Fruit fly (Drosophila melanogaster) whole organism, embryonic: ENCODE data around the gene Pdhb.
A peak's percentile ranks its signal among the peaks of the same experiment; 100 is the strongest.

ENCODE experiments used
- Ada2b ChIP-seq: fragments of 200-800 bp; sonication (Bioruptor generic); IDR thresholded peaks from 2 replicates; pipeline ENCODE4 v1.3.6; 2022; ENCODE audit warnings: missing biosample characterization, missing genetic modification characterization
- Atf-2 ChIP-seq: fragments of 200-800 bp; sonication (Bioruptor generic); optimal IDR thresholded peaks from 2 replicates; lab custom pipeline; 2016; ENCODE audit warnings: missing biosample characterization, missing genetic modification characterization
- Awh ChIP-seq: fragments of 200-800 bp; sonication (Bioruptor generic); IDR thresholded peaks from 2 replicates; pipeline ENCODE4, ENCODE4 v1.3.6; 2022; ENCODE audit warnings: missing biosample characterization, missing genetic modification characterization
- BtbVII ChIP-seq: fragments of 200-800 bp; sonication (Bioruptor generic); optimal IDR thresholded peaks from 3 replicates; lab custom pipeline; 2017; ENCODE audit warnings: missing biosample characterization, mild to moderate bottlenecking, missing genetic modification characterization
- CG10543 ChIP-seq: fragments of 200-800 bp; sonication (Bioruptor generic); optimal IDR thresholded peaks from 3 replicates; lab custom pipeline; 2017; ENCODE audit warnings: missing biosample characterization, mild to moderate bottlenecking, missing genetic modification characterization, moderate library complexity
- CG12391 ChIP-seq: fragments of 200-800 bp; sonication (Bioruptor generic); optimal IDR thresholded peaks from 3 replicates; lab custom pipeline; 2018; ENCODE audit warnings: missing biosample characterization, mild to moderate bottlenecking, missing genetic modification characterization, moderate library complexity
- CG14050 ChIP-seq: fragments of 200-800 bp; sonication (Bioruptor generic); IDR thresholded peaks from 3 replicates; pipeline ENCODE4 v1.3.6; 2022; ENCODE audit warnings: missing biosample characterization, missing genetic modification characterization
- CG15269 ChIP-seq: fragments of 200-800 bp; sonication (Bioruptor generic); optimal IDR thresholded peaks from 2 replicates; lab custom pipeline; 2018; ENCODE audit warnings: missing biosample characterization, mild to moderate bottlenecking, missing genetic modification characterization, moderate library complexity
- CG1529 ChIP-seq: fragments of 200-800 bp; sonication (Bioruptor generic); optimal IDR thresholded peaks from 3 replicates; lab custom pipeline; 2018; ENCODE audit warnings: missing biosample characterization, missing genetic modification characterization
- CG17612 ChIP-seq: fragments of 200-800 bp; sonication (Bioruptor generic); IDR thresholded peaks from 2 replicates; pipeline ENCODE4 v1.3.6; 2022; ENCODE audit warnings: missing biosample characterization, missing genetic modification characterization
- CG2129 ChIP-seq: fragments of 200-800 bp; sonication (Bioruptor generic); IDR thresholded peaks from 2 replicates; pipeline ENCODE4 v1.3.6; 2022; ENCODE audit warnings: missing biosample characterization, missing genetic modification characterization; ENCODE audit not compliant: partially characterized antibody
- CG31365 ChIP-seq: fragments of 200-800 bp; sonication (Bioruptor generic); optimal IDR thresholded peaks from 2 replicates; lab custom pipeline; 2018; ENCODE audit warnings: missing biosample characterization, mild to moderate bottlenecking, missing genetic modification characterization
- CG33213 ChIP-seq: fragments of 200-800 bp; sonication (Bioruptor generic); optimal IDR thresholded peaks from 3 replicates; lab custom pipeline; 2016; ENCODE audit warnings: missing biosample characterization, missing genetic modification characterization
- CG3407 ChIP-seq: fragments of 200-800 bp; sonication (Bioruptor generic); optimal IDR thresholded peaks from 2 replicates; lab custom pipeline; 2018; ENCODE audit warnings: missing biosample characterization, mild to moderate bottlenecking, missing genetic modification characterization
- CG4328 ChIP-seq: fragments of 200-800 bp; sonication (Bioruptor generic); optimal IDR thresholded peaks from 3 replicates; lab custom pipeline; 2017; ENCODE audit warnings: missing biosample characterization, missing genetic modification reagents, missing genetic modification characterization
- CG4617 ChIP-seq: fragments of 200-800 bp; sonication (Bioruptor generic); optimal IDR thresholded peaks from 3 replicates; lab custom pipeline; 2016; ENCODE audit warnings: missing biosample characterization, missing genetic modification characterization, borderline replicate concordance
- CG7271 ChIP-seq: fragments of 200-800 bp; sonication (Bioruptor generic); optimal IDR thresholded peaks from 2 replicates; lab custom pipeline; 2018; ENCODE audit warnings: missing biosample characterization, mild to moderate bottlenecking, missing genetic modification characterization, moderate library complexity
- CG7745 ChIP-seq: fragments of 200-800 bp; sonication (Bioruptor generic); optimal IDR thresholded peaks from 2 replicates; lab custom pipeline; 2018; ENCODE audit warnings: missing biosample characterization, mild to moderate bottlenecking, missing genetic modification characterization, moderate library complexity
- CG8089 ChIP-seq: fragments of 200-800 bp; sonication (Bioruptor generic); optimal IDR thresholded peaks from 3 replicates; lab custom pipeline; 2016; ENCODE audit warnings: missing biosample characterization, missing genetic modification characterization
- CG8359 ChIP-seq: fragments of 200-800 bp; sonication (Bioruptor generic); optimal IDR thresholded peaks from 2 replicates; lab custom pipeline; 2017; ENCODE audit warnings: missing biosample characterization, mild to moderate bottlenecking, missing genetic modification characterization, borderline replicate concordance
- CG9437 ChIP-seq: fragments of 200-800 bp; sonication (Bioruptor generic); optimal IDR thresholded peaks from 2 replicates; lab custom pipeline; 2018; ENCODE audit warnings: missing biosample characterization, mild to moderate bottlenecking, missing genetic modification characterization
- CHES-1-like ChIP-seq: fragments of 200-800 bp; sonication (Bioruptor generic); optimal IDR thresholded peaks from 2 replicates; lab custom pipeline; 2016; ENCODE audit warnings: missing biosample characterization, missing genetic modification characterization
- Dfd ChIP-seq, 2 experiments: fragments of >200 bp; optimal IDR thresholded peaks; 2 replicates each; lab custom pipeline; 2017; ENCODE audit warnings: missing biosample characterization in 2 of 2, missing genetic modification characterization in 2 of 2
- Dref ChIP-seq: fragments of 200-800 bp; sonication (Bioruptor generic); IDR thresholded peaks from 2 replicates; pipeline ENCODE4 v1.3.6; 2022; ENCODE audit warnings: missing biosample characterization, missing genetic modification characterization
- Fer3 ChIP-seq: fragments of 200-800 bp; sonication (Bioruptor generic); optimal IDR thresholded peaks from 2 replicates; lab custom pipeline; 2018; ENCODE audit warnings: missing biosample characterization, mild to moderate bottlenecking, missing genetic modification characterization, moderate library complexity
- HLH3B ChIP-seq: fragments of 200-800 bp; sonication (Bioruptor generic); IDR thresholded peaks from 2 replicates; pipeline ENCODE4 v1.3.6; 2022; ENCODE audit warnings: missing biosample characterization, missing genetic modification characterization
- Hey ChIP-seq: fragments of 200-800 bp; sonication (Bioruptor generic); optimal IDR thresholded peaks from 3 replicates; lab custom pipeline; 2018; ENCODE audit warnings: missing biosample characterization, mild to moderate bottlenecking, missing genetic modification characterization
- Mad ChIP-seq: fragments of 200-800 bp; sonication (Bioruptor generic); optimal IDR thresholded peaks from 2 replicates; lab custom pipeline; 2016; ENCODE audit warnings: missing biosample characterization, missing genetic modification characterization
- Oli ChIP-seq: fragments of 200-800 bp; sonication (Bioruptor generic); optimal IDR thresholded peaks from 2 replicates; lab custom pipeline; 2018; ENCODE audit warnings: missing biosample characterization, mild to moderate bottlenecking, missing genetic modification characterization, moderate library complexity
- Ptx1 ChIP-seq: fragments of 200-800 bp; sonication (Bioruptor generic); IDR thresholded peaks from 2 replicates; pipeline ENCODE4 v1.3.6; 2022; ENCODE audit warnings: missing biosample characterization, missing genetic modification characterization
- Sox102F ChIP-seq: fragments of 200-800 bp; sonication (Bioruptor generic); optimal IDR thresholded peaks from 2 replicates; lab custom pipeline; 2018; ENCODE audit warnings: missing biosample characterization, mild to moderate bottlenecking, missing genetic modification characterization, moderate library complexity
- Xrp1 ChIP-seq: fragments of 200-800 bp; sonication (Bioruptor generic); IDR thresholded peaks from 2 replicates; pipeline ENCODE4 v1.3.6; 2022; ENCODE audit warnings: missing biosample characterization, missing genetic modification characterization
- bbx ChIP-seq: fragments of 200-800 bp; sonication (Bioruptor generic); IDR thresholded peaks from 2 replicates; pipeline ENCODE4 v1.3.6; 2022; ENCODE audit warnings: missing biosample characterization, missing genetic modification characterization; ENCODE audit not compliant: partially characterized antibody
- bigmax ChIP-seq: fragments of 200-800 bp; sonication (Bioruptor generic); optimal IDR thresholded peaks from 2 replicates; lab custom pipeline; 2018; ENCODE audit warnings: missing biosample characterization, mild to moderate bottlenecking, missing genetic modification characterization
- dmrt11E ChIP-seq: fragments of 200-800 bp; sonication (Bioruptor generic); optimal IDR thresholded peaks from 3 replicates; lab custom pipeline; 2018; ENCODE audit warnings: missing biosample characterization, mild to moderate bottlenecking, missing genetic modification characterization, moderate library complexity
- dmrt99B ChIP-seq: fragments of 200-800 bp; sonication (Bioruptor generic); optimal IDR thresholded peaks from 2 replicates; lab custom pipeline; 2018; ENCODE audit warnings: missing biosample characterization, mild to moderate bottlenecking, missing genetic modification characterization, moderate library complexity
- gce ChIP-seq: fragments of 200-800 bp; sonication (Bioruptor generic); IDR thresholded peaks from 3 replicates; pipeline ENCODE4 v1.3.6; 2022; ENCODE audit warnings: missing biosample characterization, missing genetic modification characterization
- gcm2 ChIP-seq: fragments of 200-800 bp; sonication (Bioruptor generic); optimal IDR thresholded peaks from 2 replicates; lab custom pipeline; 2016; ENCODE audit warnings: missing biosample characterization, missing genetic modification characterization
- mam ChIP-seq: fragments of 200-800 bp; sonication (Bioruptor generic); optimal IDR thresholded peaks from 3 replicates; lab custom pipeline; 2016; ENCODE audit warnings: missing biosample characterization, missing genetic modification characterization
- mld ChIP-seq: fragments of 200-800 bp; sonication (Bioruptor generic); IDR thresholded peaks from 3 replicates; pipeline ENCODE4 v1.3.6; 2022; ENCODE audit warnings: missing biosample characterization, missing genetic modification characterization; ENCODE audit not compliant: partially characterized antibody
- nerfin-2 ChIP-seq: fragments of 200-800 bp; sonication (Bioruptor generic); IDR thresholded peaks from 2 replicates; pipeline ENCODE4 v1.3.6; 2022; ENCODE audit warnings: missing biosample characterization, missing genetic modification characterization; ENCODE audit not compliant: partially characterized antibody
- pan ChIP-seq, 4 experiments: fragments of >200 bp in 3 of 4; fragments of 200-800 bp in 1 of 4; sonication (Bioruptor generic) in 1 of 4; optimal IDR thresholded peaks in 3 of 4; IDR thresholded peaks in 1 of 4; 2 replicates each; pipeline versions ENCODE4 v1.3.6 to Lab custom; 2017 to 2022; ENCODE audit warnings: missing biosample characterization in 2 of 4, missing genetic modification characterization in 2 of 4, mixed read lengths in 1 of 4
- sens-2 ChIP-seq: fragments of 200-800 bp; sonication (Bioruptor generic); IDR thresholded peaks from 2 replicates; pipeline ENCODE4 v1.3.6; 2022; ENCODE audit warnings: missing biosample characterization, missing genetic modification characterization
- sisA ChIP-seq: fragments of 200-800 bp; sonication (Bioruptor generic); IDR thresholded peaks from 2 replicates; pipeline ENCODE4 v1.3.6; 2022; ENCODE audit warnings: missing biosample characterization, missing genetic modification characterization
- sna ChIP-seq: fragments of 200-800 bp; sonication (Bioruptor generic); IDR thresholded peaks from 2 replicates; pipeline ENCODE4 v1.3.6; 2022; ENCODE audit warnings: missing biosample characterization, missing genetic modification characterization; ENCODE audit not compliant: partially characterized antibody
- tin ChIP-seq: fragments of 200-800 bp; sonication (Bioruptor generic); optimal IDR thresholded peaks from 3 replicates; lab custom pipeline; 2016; ENCODE audit warnings: missing biosample characterization, missing genetic modification characterization
- vvl ChIP-seq: fragments of 200-800 bp; sonication (Bioruptor generic); IDR thresholded peaks from 2 replicates; pipeline ENCODE4 v1.3.6; 2022; ENCODE audit warnings: missing biosample characterization, missing genetic modification characterization
- zen2 ChIP-seq: fragments of 200-800 bp; sonication (Bioruptor generic); IDR thresholded peaks from 3 replicates; pipeline ENCODE4 v1.3.6; 2022; ENCODE audit warnings: missing biosample characterization, missing genetic modification characterization; ENCODE audit not compliant: partially characterized antibody

Gene Pdhb

dm6 chr3R:29112398-29113150 lies at the start of gene Pdhb, which contains the start of gene alpha-Man-Ib (continued):
- TF ChIP-seq bigmax (no peak), vvl (peak; percentile 87), CG4328 (peak; percentile 71), Dfd (GFP tag; optimal IDR thresholded peaks at IDR 0.05; lab: Kevin White, UChicago) (no peak), Xrp1 (GFP tag; lab: Robert Waterston, UW) (peak; percentile 80), mam (peak; percentile 74), CG2129 (GFP tag; lab: Robert Waterston, UW) (no peak), BtbVII (GFP tag; lab: Kevin White, UChicago) (peak; percentile 31), CG7745 (tag; lab: Kevin White, UChicago) (no peak), Awh (GFP tag; lab: Robert Waterston, UW) (peak; percentile 43; the same call in 1 of the 2 replicates), pan (optimal IDR thresholded peaks at IDR 0.05; lab: Kevin White, UChicago) (no peak), pan (GFP tag; optimal IDR thresholded peaks at IDR 0.05 in 1 of 2, IDR thresholded peaks at IDR 0.05 in 1 of 2) (peak in 1 of 2 experiments; percentile 77), zen2 (GFP tag; lab: Robert Waterston, UW) (no peak), Hey (tag; lab: Kevin White, UChicago) (no peak), gcm2 (GFP tag; lab: Kevin White, UChicago) (no peak), Mad (GFP tag; lab: Kevin White, UChicago) (peak; percentile 44), dmrt99B (tag; lab: Kevin White, UChicago) (no peak), Fer3 (peak; percentile 78), CG14050 (peak; percentile 62; the same call in 2 of the 3 replicates), CG8359 (GFP tag; lab: Kevin White, UChicago) (no peak), CG1529 (GFP tag; lab: Kevin White, UChicago) (no peak), dmrt11E (tag; lab: Kevin White, UChicago) (peak; percentile 78), Ptx1 (GFP tag; lab: Robert Waterston, UW) (peak; percentile 92), CG4617 (GFP tag; lab: Kevin White, UChicago) (peak; percentile 90), CG10543 (GFP tag; lab: Kevin White, UChicago) (peak; percentile 87), nerfin-2 (GFP tag; lab: Robert Waterston, UW) (no peak), sens-2 (GFP tag; lab: Robert Waterston, UW) (peak; percentile 57; the same call in 1 of the 2 replicates), CHES-1-like (peak; percentile 19), CG3407 (GFP tag; lab: Kevin White, UChicago) (peak; percentile 40), HLH3B (GFP tag; lab: Robert Waterston, UW) (peak; percentile 70; the same call in 1 of the 2 replicates), Dref (peak; percentile 51), CG17612 (GFP tag; lab: Robert Waterston, UW) (no peak), CG9437 (GFP tag; lab: Kevin White, UChicago) (peak; percentile 80), CG8089 (GFP tag; lab: Kevin White, UChicago) (no peak), sna (GFP tag; lab: Robert Waterston, UW) (no peak), Oli (tag; lab: Kevin White, UChicago) (no peak), CG31365 (no peak), Atf-2 (no peak), Sox102F (GFP tag; lab: Kevin White, UChicago) (no peak), sisA (GFP tag; lab: Robert Waterston, UW) (peak; percentile 82), CG15269 (no peak), tin (GFP tag; lab: Kevin White, UChicago) (peak; percentile 85), Ada2b (peak; percentile 71), bbx (GFP tag; lab: Robert Waterston, UW) (no peak), mld (no peak), CG12391 (tag; lab: Kevin White, UChicago) (peak; percentile 90), CG7271 (peak; percentile 1), gce (GFP tag; lab: Robert Waterston, UW) (no peak), CG33213 (GFP tag; lab: Kevin White, UChicago) (peak; percentile 2)
